Fruit fly (Drosophila melanogaster) S2 (cell line): ENCODE measurements around the gene bt.

Experiments used
- CG8478 ChIP-seq: fragments of >200 bp; optimal IDR thresholded peaks from 2 replicates; lab custom pipeline; 2018
- CTCF ChIP-seq, 2 experiments: fragments of >200 bp; optimal IDR thresholded peaks; 2 replicates each; lab custom pipeline; 2018

DNA sequence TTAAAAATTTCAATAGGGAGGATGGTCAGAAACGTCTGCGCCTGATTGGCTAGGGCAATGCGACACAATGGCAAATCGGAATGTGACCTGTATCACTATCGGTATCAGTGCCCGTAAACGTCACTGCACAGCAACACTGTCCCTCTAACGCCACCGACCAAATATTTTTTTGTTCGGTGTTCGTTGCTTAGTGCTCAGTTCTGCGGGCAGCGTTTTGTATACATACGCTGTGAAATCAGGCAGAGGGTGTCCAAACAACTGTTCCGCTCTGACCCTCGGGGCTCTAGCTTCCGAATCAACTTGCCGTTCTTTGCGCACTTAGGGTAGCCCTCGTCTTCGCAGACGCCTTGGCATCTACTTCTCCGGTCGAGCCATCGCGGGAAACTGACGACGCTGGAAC lies 82.8 kb downstream of the bt start:
- TF ChIP-seq CG8478 (no peak), CTCF (optimal IDR thresholded peaks at IDR 0.05; lab: Kevin White, UChicago) (no peak)
